Fruit fly (Drosophila melanogaster): ENCODE data around the gene Gs1.

The Gs1 gene

DNA sequence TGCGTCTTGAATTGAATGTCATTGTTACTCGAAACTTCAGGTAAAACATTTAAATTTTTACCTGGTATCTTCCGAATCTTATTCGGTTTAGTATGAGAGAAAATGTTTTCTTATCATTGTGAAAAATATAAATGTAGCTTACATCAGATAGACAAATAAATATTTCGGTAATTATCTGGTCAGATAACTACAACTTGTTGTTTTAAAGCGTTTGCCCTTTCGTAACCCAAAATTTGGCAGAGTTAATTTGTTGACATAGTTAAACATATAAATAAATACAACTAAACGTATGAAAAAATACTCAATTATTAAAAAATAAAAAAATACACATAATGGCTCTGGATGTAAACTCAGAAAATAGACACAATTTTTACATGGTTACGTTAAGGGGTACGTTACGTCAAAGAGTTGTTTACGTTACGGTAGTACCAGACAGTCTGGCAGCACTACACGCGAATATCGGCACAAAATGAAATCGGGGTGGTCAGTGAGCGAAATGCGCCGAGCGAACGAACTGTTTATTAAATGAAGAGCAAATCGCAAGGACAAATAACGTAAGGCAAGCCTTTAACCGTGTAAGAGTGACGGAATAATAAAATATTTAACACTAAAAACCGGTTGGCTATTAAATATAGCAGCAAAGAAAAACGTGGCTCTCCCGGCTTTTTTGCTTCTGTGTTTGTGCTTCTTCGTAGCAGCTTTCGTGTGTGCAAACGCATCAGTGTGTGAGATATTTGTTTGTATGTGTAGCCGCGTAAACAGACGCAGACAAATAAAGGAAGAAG is 50.7 kb downstream of the Gs1 start:
- TF ChIP-seq spab (GFP tag; optimal IDR thresholded peaks at IDR 0.05) (no peak), Smox (GFP tag; optimal IDR thresholded peaks at IDR 0.05) (no peak), pdm3 (GFP tag; optimal IDR thresholded peaks at IDR 0.05) (no peak), Lpt (GFP tag; optimal IDR thresholded peaks at IDR 0.05) (no peak), CG15336 (GFP tag; IDR thresholded peaks at IDR 0.05) (peak; percentile 29; the same call in 1 of the 2 replicates), Blimp-1 (GFP tag; optimal IDR thresholded peaks at IDR 0.05) (no peak), esn (GFP tag; optimal IDR thresholded peaks at IDR 0.05) (peak; percentile 5), Eip93F (GFP tag; optimal IDR thresholded peaks at IDR 0.05) (peak; percentile 55), Sox15 (GFP tag; optimal IDR thresholded peaks at IDR 0.05) (no peak), CG6276 (GFP tag; optimal IDR thresholded peaks at IDR 0.05) (no peak), lz (GFP tag; optimal IDR thresholded peaks at IDR 0.05) (no peak), CG6808 (GFP tag; optimal IDR thresholded peaks at IDR 0.05) (no peak), CG6854 (GFP tag; optimal IDR thresholded peaks at IDR 0.05) (peak; percentile 25), Met (GFP tag; optimal IDR thresholded peaks at IDR 0.05) (no peak), CG10669 (GFP tag; optimal IDR thresholded peaks at IDR 0.05) (no peak), Sox102F (GFP tag; optimal IDR thresholded peaks at IDR 0.05) (no peak), CG1621 (tag; optimal IDR thresholded peaks at IDR 0.05) (no peak), CG9139 (GFP tag; optimal IDR thresholded peaks at IDR 0.05) (no peak), CG34406 (GFP tag; optimal IDR thresholded peaks at IDR 0.05) (no peak), fd85E (GFP tag; optimal IDR thresholded peaks at IDR 0.05) (no peak), Ets21C (GFP tag; optimal IDR thresholded peaks at IDR 0.05) (no peak), CG8319 (GFP tag; optimal IDR thresholded peaks at IDR 0.05) (no peak), acj6 (GFP tag; optimal IDR thresholded peaks at IDR 0.05) (no peak), CG11294 (GFP tag; IDR thresholded peaks at IDR 0.05) (no peak), salr (GFP tag; optimal IDR thresholded peaks at IDR 0.05) (no peak)
